Worm (Caenorhabditis elegans): ENCODE results near the gene gln-3.

gln-3 gene

ce11 chrIV:16119577-16119976, 50.9 kb downstream of the gln-3 start:
- TF ChIP-seq efl-1 (optimal IDR thresholded peaks at IDR 0.05) (peak; percentile 28 to 52), efl-1 (GFP tag; optimal IDR thresholded peaks at IDR 0.05 in 1 of 2) (no peak), dsc-1 (tag; optimal IDR thresholded peaks at IDR 0.05) (peak; percentile 48), sptf-1 (tag; optimal IDR thresholded peaks at IDR 0.05) (no peak)
